Fruit fly (Drosophila melanogaster) whole organism, embryonic: ENCODE results near the gene CG11655.

Experiments
- Adf1 ChIP-seq: fragments of 200-800 bp; sonication (Bioruptor generic); IDR thresholded peaks from 2 replicates; pipeline ENCODE4 v1.3.6; 2022; ENCODE audit warnings: missing biosample characterization, missing genetic modification characterization
- BEAF-32 ChIP-seq: fragments of 200-800 bp; sonication (Bioruptor generic); optimal IDR thresholded peaks from 3 replicates; lab custom pipeline; 2017; ENCODE audit warnings: missing biosample characterization, missing genetic modification characterization, mild to moderate bottlenecking, moderate library complexity, missing genetic modification reagents
- Bteb2 ChIP-seq: fragments of 200-800 bp; sonication (Bioruptor generic); optimal IDR thresholded peaks from 2 replicates; lab custom pipeline; 2016; ENCODE audit warnings: missing biosample characterization, missing genetic modification characterization
- CG10267 ChIP-seq: fragments of 200-800 bp; sonication (Bioruptor generic); optimal IDR thresholded peaks from 2 replicates; lab custom pipeline; 2018; ENCODE audit warnings: missing biosample characterization, mild to moderate bottlenecking, missing genetic modification characterization, moderate library complexity
- CG10431 ChIP-seq: fragments of 200-800 bp; sonication (Bioruptor generic); optimal IDR thresholded peaks from 3 replicates; lab custom pipeline; 2018; ENCODE audit warnings: missing biosample characterization, mild to moderate bottlenecking, missing genetic modification characterization
- CG11247 ChIP-seq: fragments of 200-800 bp; sonication (Bioruptor generic); IDR thresholded peaks from 2 replicates; pipeline ENCODE4 v1.3.6; 2022; ENCODE audit warnings: missing biosample characterization, missing genetic modification characterization
- CG12155 ChIP-seq: fragments of 200-800 bp; sonication (Bioruptor generic); optimal IDR thresholded peaks from 3 replicates; lab custom pipeline; 2016; ENCODE audit warnings: missing biosample characterization, missing genetic modification characterization
- CG12391 ChIP-seq: fragments of 200-800 bp; sonication (Bioruptor generic); optimal IDR thresholded peaks from 3 replicates; lab custom pipeline; 2018; ENCODE audit warnings: missing biosample characterization, mild to moderate bottlenecking, missing genetic modification characterization, moderate library complexity
- CG14050 ChIP-seq: fragments of 200-800 bp; sonication (Bioruptor generic); IDR thresholded peaks from 3 replicates; pipeline ENCODE4 v1.3.6; 2022; ENCODE audit warnings: missing biosample characterization, missing genetic modification characterization
- CG15601 ChIP-seq: fragments of 200-800 bp; sonication (Bioruptor generic); optimal IDR thresholded peaks from 3 replicates; lab custom pipeline; 2019; ENCODE audit warnings: missing biosample characterization, mild to moderate bottlenecking, missing genetic modification characterization, moderate library complexity
- CG17186 ChIP-seq: fragments of 200-800 bp; sonication (Bioruptor generic); optimal IDR thresholded peaks from 3 replicates; lab custom pipeline; 2017; ENCODE audit warnings: missing biosample characterization, missing genetic modification reagents, missing genetic modification characterization
- CG17568 ChIP-seq: fragments of 200-800 bp; sonication (Bioruptor generic); optimal IDR thresholded peaks from 2 replicates; lab custom pipeline; 2018; ENCODE audit warnings: missing biosample characterization, mild to moderate bottlenecking, missing genetic modification characterization, moderate library complexity
- CG2712 ChIP-seq: fragments of 200-800 bp; optimal IDR thresholded peaks from 3 replicates; lab custom pipeline; 2019; ENCODE audit warnings: missing biosample characterization, mild to moderate bottlenecking, missing genetic modification characterization, moderate library complexity
- CG2889 ChIP-seq: fragments of 200-800 bp; sonication (Bioruptor generic); IDR thresholded peaks from 3 replicates; pipeline ENCODE4 v1.3.6; 2022; ENCODE audit warnings: missing biosample characterization, missing genetic modification characterization
- CG34224 ChIP-seq: fragments of 200-800 bp; sonication (Bioruptor generic); IDR thresholded peaks from 3 replicates; pipeline ENCODE4 v1.3.6; 2022; ENCODE audit warnings: missing biosample characterization, missing genetic modification characterization; ENCODE audit not compliant: partially characterized antibody
- CG3995 ChIP-seq: fragments of 200-800 bp; sonication (Bioruptor generic); optimal IDR thresholded peaks from 3 replicates; lab custom pipeline; 2016; ENCODE audit warnings: missing biosample characterization, missing genetic modification characterization
- CG4282 ChIP-seq: fragments of 200-800 bp; sonication (Bioruptor generic); optimal IDR thresholded peaks from 2 replicates; lab custom pipeline; 2016; ENCODE audit warnings: missing biosample characterization, missing genetic modification characterization
- CG7556 ChIP-seq: fragments of 200-800 bp; sonication (Bioruptor generic); optimal IDR thresholded peaks from 2 replicates; lab custom pipeline; 2017; ENCODE audit warnings: missing biosample characterization, mild to moderate bottlenecking, missing genetic modification characterization
- CG9609 ChIP-seq: fragments of 200-800 bp; sonication (Bioruptor generic); optimal IDR thresholded peaks from 3 replicates; lab custom pipeline; 2016; ENCODE audit warnings: missing biosample characterization, missing genetic modification characterization
- CG9817 ChIP-seq: fragments of 200-800 bp; sonication (Bioruptor generic); optimal IDR thresholded peaks from 2 replicates; lab custom pipeline; 2018; ENCODE audit warnings: missing biosample characterization, mild to moderate bottlenecking, missing genetic modification characterization, moderate library complexity
- Dbx ChIP-seq: fragments of 200-800 bp; sonication (Bioruptor generic); IDR thresholded peaks from 3 replicates; pipeline ENCODE4 v1.3.6; 2022; ENCODE audit warnings: missing biosample characterization, missing genetic modification characterization
- Dp ChIP-seq: fragments of 200-800 bp; sonication (Bioruptor generic); optimal IDR thresholded peaks from 2 replicates; lab custom pipeline; 2018; ENCODE audit warnings: missing biosample characterization, mild to moderate bottlenecking, missing genetic modification characterization, moderate library complexity
- E2f2 ChIP-seq: fragments of 200-800 bp; sonication (Bioruptor generic); IDR thresholded peaks from 2 replicates; pipeline ENCODE4 v1.3.6; 2022; ENCODE audit warnings: missing biosample characterization, missing genetic modification characterization
- Eip74EF ChIP-seq, 2 experiments: fragments of 200-800 bp in 1 of 2; fragments of >200 bp in 1 of 2; sonication (Bioruptor generic) in 1 of 2; optimal IDR thresholded peaks; 2 replicates each; lab custom pipeline; 2017 to 2019; ENCODE audit warnings: missing biosample characterization in 2 of 2, missing genetic modification characterization in 2 of 2, mild to moderate bottlenecking in 1 of 2, moderate library complexity in 1 of 2
- Elba2 ChIP-seq: fragments of 200-800 bp; sonication (Bioruptor generic); optimal IDR thresholded peaks from 3 replicates; lab custom pipeline; 2016; ENCODE audit warnings: missing biosample characterization, missing genetic modification characterization
- HHEX ChIP-seq: fragments of 200-800 bp; sonication (Bioruptor generic); optimal IDR thresholded peaks from 3 replicates; lab custom pipeline; 2017; ENCODE audit warnings: missing biosample characterization, mild to moderate bottlenecking, missing genetic modification characterization, missing genetic modification reagents
- Hmx ChIP-seq: fragments of 200-800 bp; sonication (Bioruptor generic); optimal IDR thresholded peaks from 2 replicates; lab custom pipeline; 2016; ENCODE audit warnings: missing biosample characterization, missing genetic modification characterization
- Optix ChIP-seq: fragments of 200-800 bp; sonication (Bioruptor generic); IDR thresholded peaks from 3 replicates; pipeline ENCODE4 v1.3.6; 2022; ENCODE audit warnings: missing biosample characterization, missing genetic modification characterization
- PHDP ChIP-seq: fragments of 200-800 bp; sonication (Bioruptor generic); optimal IDR thresholded peaks from 3 replicates; lab custom pipeline; 2018; ENCODE audit warnings: missing biosample characterization, mild to moderate bottlenecking, missing genetic modification characterization, moderate library complexity
- Pdp1 ChIP-seq, 2 experiments: fragments of 200-800 bp; sonication (Bioruptor generic); optimal IDR thresholded peaks; 3 replicates each; lab custom pipeline; 2016; ENCODE audit warnings: missing biosample characterization in 2 of 2, missing genetic modification characterization in 2 of 2, mild to moderate bottlenecking in 1 of 2, moderate library complexity in 1 of 2
- Xrp1 ChIP-seq: fragments of 200-800 bp; sonication (Bioruptor generic); IDR thresholded peaks from 2 replicates; pipeline ENCODE4 v1.3.6; 2022; ENCODE audit warnings: missing biosample characterization, missing genetic modification characterization
- ara ChIP-seq: fragments of 200-800 bp; sonication (Bioruptor generic); IDR thresholded peaks from 2 replicates; pipeline ENCODE4 v1.3.6; 2022; ENCODE audit warnings: missing biosample characterization, missing genetic modification characterization
- ash1 ChIP-seq: fragments of 200-800 bp; sonication (Bioruptor generic); optimal IDR thresholded peaks from 2 replicates; lab custom pipeline; 2018; ENCODE audit warnings: missing biosample characterization, mild to moderate bottlenecking, missing genetic modification characterization
- ems ChIP-seq: fragments of 200-800 bp; sonication (Bioruptor generic); optimal IDR thresholded peaks from 3 replicates; lab custom pipeline; 2016; ENCODE audit warnings: missing biosample characterization, missing genetic modification characterization
- ftz-f1 ChIP-seq: fragments of 200-800 bp; sonication (Bioruptor generic); optimal IDR thresholded peaks from 2 replicates; lab custom pipeline; 2016; ENCODE audit warnings: missing biosample characterization, missing genetic modification characterization
- gcm2 ChIP-seq: fragments of 200-800 bp; sonication (Bioruptor generic); optimal IDR thresholded peaks from 2 replicates; lab custom pipeline; 2016; ENCODE audit warnings: missing biosample characterization, missing genetic modification characterization
- insv ChIP-seq, 2 experiments: fragments of 200-800 bp; sonication (Bioruptor generic); optimal IDR thresholded peaks; 3 replicates each; lab custom pipeline; 2016 to 2018; ENCODE audit warnings: missing biosample characterization in 2 of 2, missing genetic modification characterization in 2 of 2
- kni ChIP-seq: fragments of 200-800 bp; sonication (Bioruptor generic); optimal IDR thresholded peaks from 3 replicates; lab custom pipeline; 2017; ENCODE audit warnings: mild to moderate bottlenecking, missing biosample characterization, missing genetic modification reagents, missing genetic modification characterization
- knrl ChIP-seq: fragments of 200-800 bp; sonication (Bioruptor generic); IDR thresholded peaks from 3 replicates; pipeline ENCODE4 v1.3.6; 2022; ENCODE audit warnings: missing biosample characterization, missing genetic modification characterization; ENCODE audit not compliant: partially characterized antibody
- lbe ChIP-seq: fragments of 200-800 bp; sonication (Bioruptor generic); optimal IDR thresholded peaks from 2 replicates; lab custom pipeline; 2016; ENCODE audit warnings: missing biosample characterization, mild to moderate bottlenecking, missing genetic modification characterization
- nau ChIP-seq: fragments of 200-800 bp; sonication (Bioruptor generic); optimal IDR thresholded peaks from 3 replicates; lab custom pipeline; 2017; ENCODE audit warnings: missing biosample characterization, mild to moderate bottlenecking, missing genetic modification characterization, missing genetic modification reagents
- pros ChIP-seq: fragments of 200-800 bp; sonication (Bioruptor generic); optimal IDR thresholded peaks from 3 replicates; lab custom pipeline; 2019; ENCODE audit warnings: missing biosample characterization, mild to moderate bottlenecking, missing genetic modification characterization, moderate library complexity
- rib ChIP-seq: fragments of 200-800 bp; sonication (Bioruptor generic); IDR thresholded peaks from 2 replicates; pipeline ENCODE4 v1.3.6; 2022; ENCODE audit warnings: missing biosample characterization, missing genetic modification characterization
- ro ChIP-seq: fragments of 200-800 bp; sonication (Bioruptor generic); IDR thresholded peaks from 2 replicates; pipeline ENCODE4 v1.3.6; 2022; ENCODE audit warnings: missing biosample characterization, missing genetic modification characterization
- seq ChIP-seq: fragments of 200-800 bp; sonication (Bioruptor generic); IDR thresholded peaks from 2 replicates; pipeline ENCODE4 v1.3.6; 2022; ENCODE audit warnings: missing biosample characterization, missing genetic modification characterization
- sob ChIP-seq: fragments of 200-800 bp; sonication (Bioruptor generic); IDR thresholded peaks from 2 replicates; pipeline ENCODE4 v1.3.6; 2022; ENCODE audit warnings: missing biosample characterization, missing genetic modification characterization
- ssp ChIP-seq: fragments of 200-800 bp; sonication (Bioruptor generic); IDR thresholded peaks from 2 replicates; pipeline ENCODE4 v1.3.6; 2022; ENCODE audit warnings: missing biosample characterization, missing genetic modification characterization
- stc ChIP-seq: fragments of 200-800 bp; sonication (Bioruptor generic); IDR thresholded peaks from 2 replicates; pipeline ENCODE4 v1.3.6; 2022; ENCODE audit warnings: missing biosample characterization, missing genetic modification characterization
- tgo ChIP-seq: fragments of 200-800 bp; sonication (Bioruptor generic); IDR thresholded peaks from 3 replicates; pipeline ENCODE4 v1.3.6; 2022; ENCODE audit warnings: missing biosample characterization, missing genetic modification characterization
- tin ChIP-seq: fragments of 200-800 bp; sonication (Bioruptor generic); optimal IDR thresholded peaks from 3 replicates; lab custom pipeline; 2016; ENCODE audit warnings: missing biosample characterization, missing genetic modification characterization
- unc-4 ChIP-seq: fragments of 200-800 bp; sonication (Bioruptor generic); IDR thresholded peaks from 2 replicates; pipeline ENCODE4 v1.3.6; 2022; ENCODE audit warnings: missing biosample characterization, missing genetic modification characterization; ENCODE audit not compliant: partially characterized antibody
- vvl ChIP-seq: fragments of 200-800 bp; sonication (Bioruptor generic); IDR thresholded peaks from 2 replicates; pipeline ENCODE4 v1.3.6; 2022; ENCODE audit warnings: missing biosample characterization, missing genetic modification characterization

Gene CG11655

DNA sequence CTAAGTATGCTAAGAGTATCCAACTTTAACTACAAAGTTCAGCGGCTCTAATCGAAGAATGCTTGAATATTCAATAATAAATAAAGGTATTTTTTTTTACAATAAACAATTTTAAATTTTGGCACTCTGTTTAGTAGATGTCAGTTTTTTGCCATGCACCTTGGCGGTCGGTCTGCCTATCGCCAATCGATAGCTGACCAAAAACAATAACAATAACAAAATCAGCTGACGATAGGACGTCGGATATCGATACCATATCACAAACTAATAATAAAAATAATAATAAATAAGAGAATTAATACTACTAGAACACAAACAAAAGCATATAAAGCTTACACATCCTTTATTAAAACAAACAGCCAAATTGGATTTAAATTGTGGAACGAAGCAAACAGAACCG, 33.4 kb downstream of the CG11655 start, which contains the start of gene Gmap (continued):
- TF ChIP-seq CG2889 (GFP tag; lab: Robert Waterston, UW), result no peak
- peak; percentile 3 for TF ChIP-seq CG2712 (tag; lab: Kevin White, UChicago)
- TF ChIP-seq gcm2, result no peak
- TF ChIP-seq Adf1 (GFP tag; lab: Robert Waterston, UW), result 0 out of 2 replicates have a peak, but pooled peaks have one; percentile 8
- no peak for TF ChIP-seq CG4282 (GFP tag; lab: Kevin White, UChicago)
- no peak for TF ChIP-seq CG17186
- TF ChIP-seq seq (GFP tag; lab: Robert Waterston, UW), result no peak
- TF ChIP-seq unc-4 (GFP tag; lab: Robert Waterston, UW), result peak; percentile 71
- no peak for TF ChIP-seq ftz-f1 (GFP tag; lab: Kevin White, UChicago)
- TF ChIP-seq E2f2 (GFP tag; lab: Robert Waterston, UW), result peak; percentile 94
- TF ChIP-seq CG12391, result no peak
- no peak for TF ChIP-seq CG10431 (GFP tag; lab: Kevin White, UChicago)
- TF ChIP-seq tin (GFP tag; lab: Kevin White, UChicago), result no peak
- no peak for TF ChIP-seq CG3995 (GFP tag; lab: Kevin White, UChicago)
- TF ChIP-seq HHEX (GFP tag; lab: Kevin White, UChicago), result no peak
- peak; percentile 64 for TF ChIP-seq BEAF-32 (GFP tag; lab: Kevin White, UChicago)
- TF ChIP-seq CG14050, result no peak
- TF ChIP-seq ems (GFP tag; lab: Kevin White, UChicago), result no peak
- TF ChIP-seq rib, result no peak
- TF ChIP-seq Hmx, result no peak
- no peak for TF ChIP-seq ara (GFP tag; lab: Robert Waterston, UW)
- no peak for TF ChIP-seq Elba2
- TF ChIP-seq Bteb2 (GFP tag; lab: Kevin White, UChicago), result no peak
- no peak for TF ChIP-seq ssp (GFP tag; lab: Robert Waterston, UW)
- no peak for TF ChIP-seq CG12155
- TF ChIP-seq CG11247 (GFP tag; lab: Robert Waterston, UW), result no peak
- no peak for TF ChIP-seq ash1
- TF ChIP-seq CG9609, result no peak
- TF ChIP-seq CG34224, result peak; percentile 88
- TF ChIP-seq knrl (GFP tag; lab: Robert Waterston, UW), result peak; percentile 64
- TF ChIP-seq tgo (GFP tag; lab: Robert Waterston, UW), result no peak
- no peak for TF ChIP-seq nau (GFP tag; lab: Kevin White, UChicago)
- no peak for TF ChIP-seq insv (GFP tag; optimal IDR thresholded peaks at IDR 0.05; lab: Kevin White, UChicago)
- TF ChIP-seq pros (GFP tag; lab: Kevin White, UChicago), result no peak
- no peak for TF ChIP-seq stc (GFP tag; lab: Robert Waterston, UW)
- TF ChIP-seq CG17568 (GFP tag; lab: Kevin White, UChicago), result no peak
- TF ChIP-seq lbe (GFP tag; lab: Kevin White, UChicago), result no peak

DNA sequence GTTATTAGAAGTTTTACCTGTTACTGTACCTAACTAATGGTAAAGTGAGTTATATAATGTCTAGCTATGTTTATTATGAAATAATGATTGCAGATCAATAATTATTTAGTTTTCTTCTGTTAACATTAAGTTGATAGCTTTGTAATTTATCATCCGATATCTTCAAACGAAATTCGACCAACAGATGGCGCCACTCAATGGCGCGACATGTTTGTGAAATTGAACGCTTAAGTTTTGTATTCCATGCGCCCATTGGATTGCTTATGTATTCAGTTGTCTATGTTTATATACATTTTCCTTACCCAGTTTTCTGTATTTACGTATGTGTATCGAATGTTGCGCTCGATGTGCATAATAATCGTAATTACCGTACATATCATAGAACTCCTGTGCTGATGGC, 37.2 kb downstream of the CG11655 start:
- peak; percentile 25; the same call in 1 of the 2 replicates for TF ChIP-seq E2f2 (GFP tag; lab: Robert Waterston, UW)
- TF ChIP-seq CG15601 (tag; lab: Kevin White, UChicago), result peak; percentile 39
- TF ChIP-seq Optix (GFP tag; lab: Robert Waterston, UW), result no peak
- TF ChIP-seq kni (GFP tag; lab: Kevin White, UChicago), result peak; percentile 34
- TF ChIP-seq Hmx, result no peak
- TF ChIP-seq Eip74EF (GFP tag; optimal IDR thresholded peaks at IDR 0.05; lab: Kevin White, UChicago), result no peak
- peak in 1 of 2 experiments; percentile 69 for TF ChIP-seq Pdp1 (GFP tag; optimal IDR thresholded peaks at IDR 0.05; lab: Kevin White, UChicago)
- TF ChIP-seq CG10267 (tag; lab: Kevin White, UChicago), result no peak
- no peak for TF ChIP-seq ro
- TF ChIP-seq vvl (GFP tag; lab: Robert Waterston, UW), result peak; percentile 14; the same call in 1 of the 2 replicates
- TF ChIP-seq PHDP (tag; lab: Kevin White, UChicago), result peak; percentile 6
- TF ChIP-seq CG10431 (GFP tag; lab: Kevin White, UChicago), result no peak
- no peak for TF ChIP-seq sob (GFP tag; lab: Robert Waterston, UW)
- no peak for TF ChIP-seq CG7556
- TF ChIP-seq Dp (GFP tag; lab: Kevin White, UChicago), result peak; percentile 8
- no peak for TF ChIP-seq CG9817
- TF ChIP-seq Dbx (GFP tag; lab: Robert Waterston, UW), result no peak
- TF ChIP-seq Xrp1 (GFP tag; lab: Robert Waterston, UW), result no peak
